Worm (Caenorhabditis elegans) whole organism, young adult: Measurements from ENCODE around the gene F33H12.7.

Experiments
- F33H1.4 ChIP-seq: fragments of 200-800 bp; sonication (Bioruptor generic); IDR thresholded peaks from 2 replicates; pipeline ENCODE4 v1.3.6; 2022; ENCODE audit warnings: missing genetic modification reagents, missing genetic modification characterization, missing compliant biosample characterization
- him-1 ChIP-seq: sonication (generic microtip); optimal IDR thresholded peaks from 2 replicates; lab custom pipeline; 2016; ENCODE audit warnings: missing genotype, missing genetic modification reagents, missing genetic modification characterization, missing compliant biosample characterization
- lsl-1 ChIP-seq: fragments of 200-800 bp; sonication (Bioruptor generic); optimal IDR thresholded peaks from 2 replicates; lab custom pipeline; 2018; ENCODE audit warnings: mild to moderate bottlenecking, missing genetic modification characterization, moderate library complexity, missing compliant biosample characterization
- pha-4 ChIP-seq: fragments of 150-350 bp; sonication (generic microtip); optimal IDR thresholded peaks from 2 replicates; lab custom pipeline; 2014; ENCODE audit warnings: missing biosample characterization, missing genetic modification reagents, missing genetic modification characterization
- unc-130 ChIP-seq: sonication (generic microtip); optimal IDR thresholded peaks from 2 replicates; lab custom pipeline; 2016; ENCODE audit warnings: missing genetic modification reagents, missing genetic modification characterization, missing compliant biosample characterization
- unc-62 ChIP-seq: fragments of 150-350 bp; optimal IDR thresholded peaks from 2 replicates; lab custom pipeline; 2014; ENCODE audit warnings: missing biosample characterization, missing genetic modification reagents, missing genetic modification characterization

DNA sequence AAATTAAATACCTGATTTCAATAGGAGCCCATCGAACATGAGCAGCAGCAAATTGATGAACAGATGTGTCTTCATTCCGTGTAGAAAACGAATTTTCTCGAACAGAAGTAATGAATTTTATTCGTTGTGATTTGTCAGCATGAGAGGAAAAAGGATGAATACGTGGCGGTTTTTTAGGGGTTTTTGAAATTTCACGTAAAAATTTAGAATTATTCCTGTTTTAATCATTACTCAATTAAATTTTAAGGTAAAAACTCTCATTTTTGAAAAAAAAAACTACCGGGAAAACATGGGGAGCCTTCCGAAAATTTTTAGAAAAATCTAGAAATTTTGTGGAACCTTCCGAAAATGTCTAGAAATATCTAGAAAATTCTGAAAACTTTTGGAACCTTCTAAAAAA, 49.0 kb downstream of the F33H12.7 start, which contains the start of gene K02F6.7:
- TF ChIP-seq F33H1.4 (GFP tag; lab: Robert Waterston, UW) (no peak), lsl-1 (no peak), unc-130 (GFP tag; lab: Kevin White, UChicago) (no peak), pha-4 (tag; lab: Kevin White, UChicago) (no peak), him-1 (tag; lab: Kevin White, UChicago) (no peak), unc-62 (GFP tag; lab: Kevin White, UChicago) (no peak)
